Worm (Caenorhabditis elegans) whole organism, early embryonic: ENCODE data around the gene C49F8.15.

Source experiments
- B0310.2 ChIP-seq: sonication (generic microtip); optimal IDR thresholded peaks from 2 replicates; lab custom pipeline; 2016; ENCODE audit warnings: mild to moderate bottlenecking, missing genetic modification characterization, missing compliant biosample characterization
- F13C5.2 ChIP-seq: sonication (generic microtip); optimal IDR thresholded peaks from 2 replicates; lab custom pipeline; 2017; ENCODE audit warnings: mild to moderate bottlenecking, missing genetic modification characterization, inconsistent platforms, missing compliant biosample characterization
- aly-1 ChIP-seq: sonication (generic microtip); optimal IDR thresholded peaks from 2 replicates; lab custom pipeline; 2016; ENCODE audit warnings: missing genetic modification characterization, missing compliant biosample characterization
- ama-1 ChIP-seq: fragments of 150-350 bp; optimal IDR thresholded peaks from 2 replicates; lab custom pipeline; 2014
- ceh-13 ChIP-seq: fragments of 200-800 bp; sonication (Bioruptor generic); optimal IDR thresholded peaks from 2 replicates; lab custom pipeline; 2018; ENCODE audit warnings: mild to moderate bottlenecking, missing genetic modification characterization, missing compliant biosample characterization
- ceh-36 ChIP-seq: sonication (generic microtip); optimal IDR thresholded peaks from 2 replicates; lab custom pipeline; 2016; ENCODE audit warnings: missing genetic modification characterization, inconsistent platforms, missing compliant biosample characterization
- ets-7 ChIP-seq: sonication (generic microtip); optimal IDR thresholded peaks from 2 replicates; lab custom pipeline; 2016; ENCODE audit warnings: missing genotype, missing genetic modification characterization, missing compliant biosample characterization
- flt-1 ChIP-seq: fragments of 200-800 bp; sonication (Bioruptor generic); IDR thresholded peaks from 2 replicates; pipeline ENCODE4 v1.3.6; 2022; ENCODE audit warnings: missing genetic modification characterization, missing compliant biosample characterization
- hmbx-1 ChIP-seq: sonication (generic microtip); optimal IDR thresholded peaks from 2 replicates; lab custom pipeline; 2016; ENCODE audit warnings: mild to moderate bottlenecking, missing genetic modification characterization, missing compliant biosample characterization
- hmg-4 ChIP-seq: fragments of 200-800 bp; sonication (Bioruptor generic); optimal IDR thresholded peaks from 2 replicates; lab custom pipeline; 2018; ENCODE audit warnings: mild to moderate bottlenecking, missing genetic modification characterization, missing compliant biosample characterization
- hnd-1 ChIP-seq: sonication (generic microtip); optimal IDR thresholded peaks from 2 replicates; lab custom pipeline; 2016; ENCODE audit warnings: missing genetic modification characterization, missing compliant biosample characterization
- pes-1 ChIP-seq: fragments of 200-800 bp; sonication (Bioruptor generic); IDR thresholded peaks from 2 replicates; pipeline ENCODE4 v1.3.6; 2022; ENCODE audit warnings: missing genetic modification reagents, missing genetic modification characterization, missing compliant biosample characterization
- scrt-1 ChIP-seq: fragments of 200-800 bp; sonication (Bioruptor generic); IDR thresholded peaks from 2 replicates; pipeline ENCODE4 v1.3.6; 2022; ENCODE audit warnings: missing genetic modification characterization, missing compliant biosample characterization
- sea-1 ChIP-seq: fragments of 200-800 bp; sonication (Bioruptor generic); conservative IDR thresholded peaks from 2 replicates; pipeline ENCODE4 v1.3.6; 2022; ENCODE audit warnings: missing genetic modification characterization, missing compliant biosample characterization
- tbx-11 ChIP-seq: fragments of 200-800 bp; sonication (Bioruptor generic); IDR thresholded peaks from 2 replicates; pipeline ENCODE4 v1.3.6; 2022; ENCODE audit warnings: missing genetic modification characterization, missing compliant biosample characterization
- tbx-37 ChIP-seq: fragments of 200-800 bp; sonication (Bioruptor generic); conservative IDR thresholded peaks from 2 replicates; pipeline ENCODE4 v1.3.6; 2022; ENCODE audit warnings: missing genetic modification reagents, missing genetic modification characterization, missing compliant biosample characterization
- tra-4 ChIP-seq: sonication (generic microtip); optimal IDR thresholded peaks from 2 replicates; lab custom pipeline; 2017; ENCODE audit warnings: missing genetic modification characterization, missing compliant biosample characterization

C49F8.15 gene

ce11 chrX:13388829-13389228, 26.4 kb upstream of the C49F8.15 start:
- TF ChIP-seq ets-7 (tag; lab: Kevin White, UChicago) (no peak), F13C5.2 (tag; lab: Kevin White, UChicago) (no peak), ama-1 (no peak)

ce11 chrX:13387497-13387953, 25.1 kb upstream of the C49F8.15 start, which contains the start of gene C49F8.3:
C49F8.3 (minus strand) TSS chrX:13387547.
- TF ChIP-seq ama-1 (no peak), F13C5.2 (tag; lab: Kevin White, UChicago) (no peak), scrt-1 (no peak), tra-4 (tag; lab: Kevin White, UChicago) (no peak), pes-1 (GFP tag; lab: Robert Waterston, UW) (no peak), ets-7 (tag; lab: Kevin White, UChicago) (no peak), tbx-11 (no peak), aly-1 (tag; lab: Kevin White, UChicago) (no peak), flt-1 (GFP tag; lab: Robert Waterston, UW) (no peak), tbx-37 (GFP tag; lab: Robert Waterston, UW) (no peak), B0310.2 (tag; lab: Kevin White, UChicago) (no peak), hnd-1 (no peak), hmbx-1 (no peak), sea-1 (GFP tag; lab: Robert Waterston, UW) (no peak), ceh-36 (tag; lab: Kevin White, UChicago) (no peak), ceh-13 (GFP tag; lab: Kevin White, UChicago) (no peak), hmg-4 (GFP tag; lab: Kevin White, UChicago) (no peak)

- TF ChIP-seq ets-7 (tag; lab: Kevin White, UChicago): no peak
- TF ChIP-seq flt-1 (GFP tag; lab: Robert Waterston, UW): no peak
- TF ChIP-seq tbx-37 (GFP tag; lab: Robert Waterston, UW): no peak
- TF ChIP-seq ceh-13 (GFP tag; lab: Kevin White, UChicago): no peak
- no peak for TF ChIP-seq F13C5.2 (tag; lab: Kevin White, UChicago)
- no peak for TF ChIP-seq ceh-36 (tag; lab: Kevin White, UChicago)
Observed at ce11 chrX:13384743-13385142, 22.4 kb upstream of the C49F8.15 start.

ce11 chrX:13383273-13383672, 20.9 kb upstream of the C49F8.15 start:
- TF ChIP-seq tbx-11: no peak
- TF ChIP-seq hmbx-1: no peak
- TF ChIP-seq flt-1 (GFP tag; lab: Robert Waterston, UW): no peak
- TF ChIP-seq B0310.2 (tag; lab: Kevin White, UChicago): no peak
- no peak for TF ChIP-seq tbx-37 (GFP tag; lab: Robert Waterston, UW)
- no peak for TF ChIP-seq hnd-1
- no peak for TF ChIP-seq hmg-4 (GFP tag; lab: Kevin White, UChicago)
- no peak for TF ChIP-seq F13C5.2 (tag; lab: Kevin White, UChicago)
- TF ChIP-seq ceh-36 (tag; lab: Kevin White, UChicago): no peak

ce11 chrX:13380988-13381742, 18.8 kb upstream of the C49F8.15 start:
- TF ChIP-seq ets-7 (tag; lab: Kevin White, UChicago) (no peak), tra-4 (tag; lab: Kevin White, UChicago) (no peak), flt-1 (GFP tag; lab: Robert Waterston, UW) (no peak), hnd-1 (no peak), hmg-4 (GFP tag; lab: Kevin White, UChicago) (no peak), sea-1 (GFP tag; lab: Robert Waterston, UW) (no peak), pes-1 (GFP tag; lab: Robert Waterston, UW) (no peak), ceh-36 (tag; lab: Kevin White, UChicago) (no peak), aly-1 (tag; lab: Kevin White, UChicago) (no peak), ama-1 (no peak), tbx-37 (GFP tag; lab: Robert Waterston, UW) (no peak), B0310.2 (tag; lab: Kevin White, UChicago) (no peak), ceh-13 (GFP tag; lab: Kevin White, UChicago) (no peak), hmbx-1 (no peak), scrt-1 (no peak), tbx-11 (no peak), F13C5.2 (tag; lab: Kevin White, UChicago) (no peak)

- TF ChIP-seq B0310.2 (tag; lab: Kevin White, UChicago): no peak
- no peak for TF ChIP-seq sea-1 (GFP tag; lab: Robert Waterston, UW)
- TF ChIP-seq flt-1 (GFP tag; lab: Robert Waterston, UW): no peak
- no peak for TF ChIP-seq F13C5.2 (tag; lab: Kevin White, UChicago)
- TF ChIP-seq ceh-13 (GFP tag; lab: Kevin White, UChicago): no peak
- TF ChIP-seq tbx-37 (GFP tag; lab: Robert Waterston, UW): no peak
- TF ChIP-seq aly-1 (tag; lab: Kevin White, UChicago): no peak
- no peak for TF ChIP-seq ceh-36 (tag; lab: Kevin White, UChicago)
Observed at ce11 chrX:13379072-13379471, 16.7 kb upstream of the C49F8.15 start.

- TF ChIP-seq hmg-4 (GFP tag; lab: Kevin White, UChicago) (no peak), hmbx-1 (no peak), flt-1 (GFP tag; lab: Robert Waterston, UW) (no peak), B0310.2 (tag; lab: Kevin White, UChicago) (no peak), tbx-37 (GFP tag; lab: Robert Waterston, UW) (no peak), pes-1 (GFP tag; lab: Robert Waterston, UW) (no peak), sea-1 (GFP tag; lab: Robert Waterston, UW) (no peak), ceh-13 (GFP tag; lab: Kevin White, UChicago) (no peak), scrt-1 (no peak), tra-4 (tag; lab: Kevin White, UChicago) (no peak), aly-1 (tag; lab: Kevin White, UChicago) (no peak), F13C5.2 (tag; lab: Kevin White, UChicago) (no peak), tbx-11 (no peak), ama-1 (no peak), ceh-36 (tag; lab: Kevin White, UChicago) (no peak)
Observed at ce11 chrX:13376851-13377250, 14.5 kb upstream of the C49F8.15 start, which contains the start of the genes C49F8.14 and gem-1. C49F8.14 (minus strand) TSS chrX:13376949. gem-1 (minus strand) TSS chrX:13376992.
